Fruit fly (Drosophila melanogaster): ENCODE data around the gene CG17271.

CG17271 gene

DNA sequence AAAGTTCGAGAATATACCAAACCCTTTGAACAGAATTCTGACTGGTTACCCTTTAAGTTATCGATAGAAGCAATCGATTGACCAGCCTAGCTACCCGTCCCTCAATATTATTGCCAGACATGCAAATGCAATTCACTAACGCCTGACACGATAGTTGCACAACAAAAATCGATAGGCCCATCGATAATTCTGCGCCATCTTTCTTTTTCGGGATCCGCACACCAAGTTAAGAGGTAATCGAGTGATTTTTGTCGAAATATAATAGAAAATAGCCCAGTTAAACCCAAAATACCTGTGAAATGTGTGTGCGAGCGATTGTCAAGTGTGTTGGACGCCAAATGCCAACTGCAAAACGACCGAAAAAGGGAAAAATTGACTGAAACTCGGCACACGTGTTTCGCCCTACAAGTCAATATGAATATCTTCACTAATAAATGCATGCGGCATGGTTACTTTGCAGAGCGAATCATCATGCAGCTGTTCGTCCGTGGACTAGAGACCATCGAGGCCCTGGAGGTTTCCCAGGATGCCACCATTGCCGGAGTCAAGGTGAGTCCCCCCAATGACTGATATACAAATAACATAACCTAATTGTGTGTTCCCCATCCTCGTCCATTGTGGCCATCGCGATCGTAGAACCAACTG, 28.9 kb upstream of the CG17271 start, which contains the start of gene RpS30 (continued):
- TF ChIP-seq CG3065 (GFP tag; optimal IDR thresholded peaks at IDR 0.05) (no peak), CG4360 (GFP tag; IDR thresholded peaks at IDR 0.05) (no peak), pnt (GFP tag; optimal IDR thresholded peaks at IDR 0.05) (no peak), CG11093 (GFP tag; IDR thresholded peaks at IDR 0.05) (no peak), salm (tag; optimal IDR thresholded peaks at IDR 0.05) (peak; percentile 26), Six4 (GFP tag; optimal IDR thresholded peaks at IDR 0.05) (peak; percentile 3), fru (optimal IDR thresholded peaks at IDR 0.05) (no peak), E2f1 (GFP tag; IDR thresholded peaks at IDR 0.05) (peak; percentile 25; the same call in 1 of the 2 replicates), CG7745 (tag; optimal IDR thresholded peaks at IDR 0.05) (no peak), CG3726 (GFP tag; IDR thresholded peaks at IDR 0.05) (no peak), CG42726 (GFP tag; IDR thresholded peaks at IDR 0.05; ENCODE audit: partially characterized antibody) (peak; percentile 97), CG2129 (GFP tag; IDR thresholded peaks at IDR 0.05; ENCODE audit: partially characterized antibody) (peak; percentile 92), fd3F (GFP tag; optimal IDR thresholded peaks at IDR 0.05) (no peak), Atf6 (GFP tag; IDR thresholded peaks at IDR 0.05) (no peak), bigmax (GFP tag; optimal IDR thresholded peaks at IDR 0.05) (peak; percentile 85), lilli (GFP tag; optimal IDR thresholded peaks at IDR 0.05) (peak; percentile 56), D19B (GFP tag; optimal IDR thresholded peaks at IDR 0.05) (no peak), Blimp-1 (GFP tag; optimal IDR thresholded peaks at IDR 0.05) (no peak), CG6254 (GFP tag; optimal IDR thresholded peaks at IDR 0.05) (no peak), ase (GFP tag; IDR thresholded peaks at IDR 0.05) (no peak), CG17802 (tag; optimal IDR thresholded peaks at IDR 0.05) (no peak), tna (GFP tag; IDR thresholded peaks at IDR 0.05; ENCODE audit: partially characterized antibody) (peak; percentile 95), Eip74EF (GFP tag; optimal IDR thresholded peaks at IDR 0.05) (peak in 1 of 2 experiments; percentile 4), CG8281 (tag; optimal IDR thresholded peaks at IDR 0.05) (peak; percentile 81), HLHmδ (GFP tag; optimal IDR thresholded peaks at IDR 0.05) (no peak), CG18619 (GFP tag; optimal IDR thresholded peaks at IDR 0.05) (peak; percentile 5), Nf-YB (GFP tag; optimal IDR thresholded peaks at IDR 0.05) (peak; percentile 44), Mrtf (GFP tag; IDR thresholded peaks at IDR 0.05) (no peak), CG12155 (GFP tag; optimal IDR thresholded peaks at IDR 0.05) (no peak), CG4854 (GFP tag; optimal IDR thresholded peaks at IDR 0.05) (peak; percentile 33), dysf (GFP tag; IDR thresholded peaks at IDR 0.05) (no peak), ac (GFP tag; optimal IDR thresholded peaks at IDR 0.05) (no peak), CG6272 (GFP tag; IDR thresholded peaks at IDR 0.05) (no peak), CG17186 (GFP tag; optimal IDR thresholded peaks at IDR 0.05) (peak; percentile 80), luna (GFP tag; optimal IDR thresholded peaks at IDR 0.05) (no peak), CG10979 (tag; optimal IDR thresholded peaks at IDR 0.05) (peak; percentile 11), Pdp1 (GFP tag; optimal IDR thresholded peaks at IDR 0.05) (peak in 1 of 2 experiments; percentile 92), Side (GFP tag; optimal IDR thresholded peaks at IDR 0.05) (no peak), Scr (GFP tag; IDR thresholded peaks at IDR 0.05; ENCODE audit: partially characterized antibody) (peak; percentile 95), unpg (GFP tag; optimal IDR thresholded peaks at IDR 0.05) (no peak), ind (GFP tag; optimal IDR thresholded peaks at IDR 0.05) (no peak), Dp (GFP tag; optimal IDR thresholded peaks at IDR 0.05) (peak; percentile 61), HmgZ (tag; optimal IDR thresholded peaks at IDR 0.05) (peak; percentile 81), CG1233 (GFP tag; optimal IDR thresholded peaks at IDR 0.05) (peak; percentile 16), CG11085 (GFP tag; IDR thresholded peaks at IDR 0.05) (no peak), CG14014 (GFP tag; IDR thresholded peaks at IDR 0.05) (no peak), tap (tag; optimal IDR thresholded peaks at IDR 0.05) (no peak), HHEX (GFP tag; optimal IDR thresholded peaks at IDR 0.05) (no peak), her (GFP tag; optimal IDR thresholded peaks at IDR 0.05) (peak; percentile 73), CG14710 (tag; optimal IDR thresholded peaks at IDR 0.05) (peak; percentile 80)
